Fruit fly (Drosophila melanogaster): Measurements from ENCODE around the gene cd.

Gene cd

DNA sequence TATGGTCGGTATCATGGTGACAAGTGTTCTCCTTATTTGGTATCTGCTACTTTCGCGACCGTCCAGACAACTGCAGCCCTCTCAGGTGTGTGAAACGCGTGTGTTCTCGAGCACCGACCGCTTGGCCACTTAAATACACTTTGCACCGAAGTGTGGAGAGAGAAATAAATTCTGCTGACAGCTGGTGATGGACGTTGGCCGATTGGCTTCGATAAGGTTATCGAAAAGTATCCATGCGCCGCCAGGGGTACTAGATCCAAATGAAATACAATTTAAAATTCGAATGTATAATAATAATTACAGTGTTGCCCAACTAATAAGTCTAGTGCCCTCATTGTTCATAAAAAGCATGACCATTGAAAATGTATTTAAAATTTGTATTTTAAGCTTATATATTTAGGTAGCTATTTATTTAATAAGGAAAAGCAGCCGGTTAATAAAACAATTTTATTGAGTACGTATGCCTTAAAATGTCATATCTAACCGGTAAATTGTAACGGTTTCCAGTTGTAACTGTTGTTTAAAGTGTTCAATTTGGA lies 8.4 kb upstream of the cd start, which contains the start of the genes Gclm and CG17625:
TSS of gene Gclm (minus strand) at position 175 of the 539 bp plus-strand sequence.
TSS of gene CG17625 (plus strand) at position 514 of the 539 bp plus-strand sequence.
- TF ChIP-seq noc (tag; optimal IDR thresholded peaks at IDR 0.05): peak; percentile 67

dm6 chr3R:22690311-22690710 lies 4.4 kb upstream of the cd start, which contains the start of the genes wfs1 and Nup133:
TSS of gene wfs1 (minus strand) at chr3R:22690380.
TSS of gene Nup133 (plus strand) at chr3R:22690607.
- TF ChIP-seq noc (tag; optimal IDR thresholded peaks at IDR 0.05): peak; percentile 73

DNA sequence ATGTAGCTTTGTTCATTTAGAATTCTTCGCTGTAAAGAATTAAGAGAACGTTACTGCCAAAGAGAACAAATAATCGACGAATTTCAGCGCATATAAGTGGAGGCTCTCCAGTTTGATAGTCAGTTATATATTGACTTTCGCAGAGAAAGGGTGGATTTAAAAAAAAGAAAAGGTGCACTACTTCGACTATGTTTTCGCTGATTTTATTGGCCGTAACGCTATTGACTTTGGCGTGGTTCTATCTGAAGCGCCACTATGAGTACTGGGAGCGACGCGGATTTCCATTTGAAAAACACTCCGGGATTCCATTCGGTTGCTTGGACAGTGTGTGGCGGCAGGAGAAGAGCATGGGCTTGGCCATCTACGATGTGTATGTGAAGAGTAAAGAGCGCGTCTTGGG lies 3.4 kb downstream of the cd start, which contains the start of gene Cyp6d4:
TSS of gene Cyp6d4 (plus strand) at position 112 of the 400 bp plus-strand sequence.
- TF ChIP-seq noc (tag; optimal IDR thresholded peaks at IDR 0.05): no peak

DNA sequence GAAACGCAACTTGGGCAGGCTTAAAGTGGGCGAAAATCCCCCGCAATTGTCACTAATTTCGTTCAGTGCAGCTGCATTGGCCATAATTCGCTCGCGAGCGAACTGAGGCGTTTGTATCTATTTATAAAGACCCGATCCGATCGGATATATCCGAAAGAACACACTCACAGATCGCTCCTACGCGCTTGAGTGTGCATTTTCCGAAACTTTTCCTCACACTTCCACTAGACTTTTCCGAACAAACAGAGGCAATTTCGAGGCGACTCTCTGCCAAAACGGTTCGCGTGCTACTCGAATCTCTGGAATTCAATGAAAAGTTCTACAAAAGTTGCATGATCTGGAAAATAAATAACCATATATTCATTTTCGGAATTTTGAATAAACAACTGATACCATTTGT lies 7.0 kb downstream of the cd start, which contains the start of the genes CG6972 and CCAP:
TSS of gene CG6972 (plus strand) at position 215 of the 400 bp plus-strand sequence.
TSS of gene CCAP (minus strand) at position 292 of the 400 bp plus-strand sequence.
- TF ChIP-seq noc (tag; optimal IDR thresholded peaks at IDR 0.05): no peak

dm6 chr3R:22707178-22707577 lies 12.4 kb downstream of the cd start, which contains the start of gene CG13842:
TSS of gene CG13842 (minus strand) at chr3R:22707278.
- TF ChIP-seq noc (tag; optimal IDR thresholded peaks at IDR 0.05): no peak

DNA sequence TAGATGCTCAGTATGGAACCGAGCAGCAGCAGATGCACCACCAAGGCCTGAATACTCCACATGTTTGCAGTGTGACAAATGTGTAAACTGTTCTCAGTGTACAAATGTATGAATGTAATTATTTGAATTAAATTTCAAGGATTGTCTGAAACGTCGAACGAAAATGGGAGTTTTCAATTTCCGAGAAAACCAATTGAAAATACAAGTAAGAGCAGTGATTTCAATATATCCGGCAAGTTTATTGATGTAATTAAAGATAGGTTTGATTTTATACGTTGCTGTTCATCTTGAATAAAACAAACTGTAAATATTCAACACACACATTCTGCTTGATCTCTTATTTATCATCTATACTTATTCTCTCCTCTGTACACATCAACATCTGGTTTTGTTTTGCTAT lies 15.9 kb downstream of the cd start, which contains the start of gene CG4907:
TSS of gene CG4907 (minus strand) at position 101 of the 400 bp plus-strand sequence.
- TF ChIP-seq noc (tag; optimal IDR thresholded peaks at IDR 0.05): no peak

DNA sequence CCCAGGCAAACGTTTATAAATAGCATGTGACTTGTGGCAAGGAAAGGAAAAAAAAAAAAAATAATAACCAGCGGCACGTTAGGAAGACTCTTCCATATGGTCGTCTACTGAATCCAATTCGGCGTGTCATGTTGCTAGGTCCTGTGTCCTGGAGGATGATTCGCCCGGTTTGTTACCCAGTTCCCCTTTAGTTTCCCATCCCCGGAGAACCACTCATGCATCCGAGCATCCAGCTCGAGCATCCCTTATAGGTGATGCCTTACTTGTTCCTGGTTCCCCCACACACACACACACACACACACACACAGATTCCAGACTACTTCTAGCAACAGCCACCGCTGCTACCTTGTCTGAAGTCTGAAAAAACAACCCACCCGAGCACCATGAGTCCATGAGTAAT lies 23.1 kb downstream of the cd start:
- no peak for TF ChIP-seq noc (tag; optimal IDR thresholded peaks at IDR 0.05)

DNA sequence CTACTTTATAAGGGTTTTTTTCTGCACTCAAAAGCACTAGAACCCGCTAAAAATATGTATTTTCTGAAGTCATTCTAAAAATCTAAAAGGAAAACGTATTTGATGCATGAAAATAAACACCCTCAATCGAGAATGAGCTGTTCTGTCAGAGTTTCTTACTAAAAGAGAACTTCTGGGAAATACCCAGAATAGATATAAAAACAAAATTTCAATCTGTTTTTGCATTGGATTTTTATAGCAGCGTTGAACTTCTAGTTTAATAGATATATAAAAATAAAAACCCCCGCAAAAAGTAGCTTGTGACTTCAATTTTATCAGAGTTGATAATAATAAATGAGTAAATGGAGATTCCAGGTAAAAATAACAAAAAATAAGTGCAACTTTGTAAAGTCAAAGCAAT lies 23.6 kb downstream of the cd start:
- no peak for TF ChIP-seq noc (tag; optimal IDR thresholded peaks at IDR 0.05)

DNA sequence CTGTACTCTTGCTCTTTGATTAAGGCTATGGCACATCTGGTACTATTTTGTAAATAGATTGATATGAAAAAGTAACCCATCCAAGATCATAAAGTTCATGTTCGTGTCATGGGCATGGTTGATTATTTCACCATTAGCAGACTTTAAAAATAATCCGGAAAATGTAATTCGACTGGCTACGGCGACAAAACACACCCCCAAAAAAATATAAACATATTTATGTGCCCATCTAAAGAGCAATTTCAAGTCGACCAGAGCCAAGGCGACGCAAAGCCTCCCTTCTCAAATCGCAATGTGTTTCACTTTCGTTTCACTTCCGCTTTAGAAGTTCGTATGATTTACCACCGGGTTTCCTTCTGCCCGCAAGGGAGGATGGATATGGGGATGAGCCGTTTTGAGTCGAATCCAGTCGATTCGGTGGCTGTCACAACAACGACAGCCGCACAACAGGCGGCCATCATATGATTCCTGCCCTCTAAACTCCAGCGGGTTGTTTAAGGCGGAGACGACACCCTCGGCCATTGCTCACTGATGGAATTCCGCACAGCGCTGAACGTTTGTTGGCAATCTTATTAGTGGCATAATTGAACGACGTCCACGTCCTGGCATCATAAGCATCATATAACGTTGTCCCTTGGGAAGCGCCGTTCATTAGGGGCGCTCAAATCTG lies 24.3 kb downstream of the cd start:
- no peak for TF ChIP-seq noc (tag; optimal IDR thresholded peaks at IDR 0.05)

DNA sequence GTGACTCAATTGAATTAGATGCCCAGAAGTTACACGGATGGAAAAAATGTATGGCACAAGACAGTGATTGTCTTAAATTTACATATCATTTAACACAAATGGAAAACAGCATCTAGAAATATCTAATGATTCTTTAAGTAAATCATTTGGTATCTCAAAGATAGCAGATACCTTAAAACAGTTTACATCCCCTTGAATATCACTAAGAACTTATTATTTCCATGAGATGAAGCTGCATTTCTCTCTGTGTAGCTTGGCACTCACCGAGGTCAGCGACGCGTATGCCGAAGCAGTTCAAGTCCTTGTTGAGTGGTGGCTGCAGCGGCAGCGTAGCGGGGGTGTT lies 24.8 kb downstream of the cd start:
- no peak for TF ChIP-seq noc (tag; optimal IDR thresholded peaks at IDR 0.05)

- TF ChIP-seq noc (tag; optimal IDR thresholded peaks at IDR 0.05): no peak
These were observed 26.1 kb downstream of the cd start, which contains the start of gene wge for dm6 chr3R:22720808-22721306. TSS of gene wge (minus strand) at chr3R:22721150.

- peak; percentile 58 for TF ChIP-seq noc (tag; optimal IDR thresholded peaks at IDR 0.05)
These were observed 29.6 kb downstream of the cd start, which contains the start of gene Irp-1A for dm6 chr3R:22724149-22724973. TSS of gene Irp-1A (minus strand) at chr3R:22724587.

- no peak for TF ChIP-seq noc (tag; optimal IDR thresholded peaks at IDR 0.05)
These were observed 31.4 kb downstream of the cd start, which contains the start of gene RNF220 for dm6 chr3R:22726031-22726770. TSS of gene RNF220 (minus strand) at chr3R:22726414.

- TF ChIP-seq noc (tag; optimal IDR thresholded peaks at IDR 0.05): no peak
These were observed 32.2 kb downstream of the cd start, which contains the start of gene CG45049 for dm6 chr3R:22726771-22727455. TSS of gene CG45049 (plus strand) at chr3R:22726967.
